Worm (Caenorhabditis elegans) whole organism, L1 larva: ENCODE data around the gene ubc-7.

Experiments used
- C04F5.9 ChIP-seq: sonication (generic microtip); optimal IDR thresholded peaks from 2 replicates; lab custom pipeline; 2016; ENCODE audit warnings: missing genetic modification characterization, missing compliant biosample characterization
- grh-1 ChIP-seq: fragments of 200-800 bp; sonication (Bioruptor generic); IDR thresholded peaks from 2 replicates; pipeline ENCODE4 v1.3.6; 2022; ENCODE audit warnings: missing genetic modification reagents, missing genetic modification characterization, missing compliant biosample characterization
- hpl-2 ChIP-seq: fragments of 150-350 bp; optimal IDR thresholded peaks from 2 replicates; lab custom pipeline; 2014; ENCODE audit warnings: missing biosample characterization, missing genetic modification reagents, missing genetic modification characterization
- lin-35 ChIP-seq, 2 experiments: fragments of 150-350 bp; optimal IDR thresholded peaks; 2 replicates each; lab custom pipeline; 2014; ENCODE audit warnings: missing biosample characterization in 2 of 2, missing genetic modification characterization in 2 of 2, missing genetic modification reagents in 2 of 2
- lin-39 ChIP-seq: fragments of 150-350 bp; optimal IDR thresholded peaks from 2 replicates; lab custom pipeline; 2014; ENCODE audit warnings: missing biosample characterization, missing genetic modification reagents, missing genetic modification characterization
- lir-3 ChIP-seq: sonication (generic microtip); optimal IDR thresholded peaks from 2 replicates; lab custom pipeline; 2016; ENCODE audit warnings: mild to moderate bottlenecking, missing genetic modification characterization, moderate library complexity, missing compliant biosample characterization; ENCODE audit not compliant: poor library complexity
- snpc-4 ChIP-seq: fragments of 150-350 bp; optimal IDR thresholded peaks from 2 replicates; lab custom pipeline; 2014; ENCODE audit warnings: missing biosample characterization, missing genetic modification characterization
- unc-62 ChIP-seq: fragments of 150-350 bp; optimal IDR thresholded peaks from 2 replicates; lab custom pipeline; 2014; ENCODE audit warnings: missing biosample characterization, missing genetic modification reagents, missing genetic modification characterization
- zag-1 ChIP-seq: fragments of 150-350 bp; optimal IDR thresholded peaks from 2 replicates; lab custom pipeline; 2014; ENCODE audit warnings: missing biosample characterization, missing genetic modification characterization

ce11 chrIII:9662266-9662959 is 31.4 kb upstream of the ubc-7 start:
- no peak for TF ChIP-seq snpc-4 (tag; lab: Kevin White, UChicago)
- no peak for TF ChIP-seq grh-1
- TF ChIP-seq unc-62, result no peak
- no peak for TF ChIP-seq hpl-2 (GFP tag; lab: Kevin White, UChicago)
- no peak for TF ChIP-seq lin-39
- no peak for TF ChIP-seq lir-3 (tag; lab: Kevin White, UChicago)
- TF ChIP-seq C04F5.9 (tag; lab: Kevin White, UChicago), result no peak
- no peak for TF ChIP-seq zag-1 (tag; lab: Kevin White, UChicago)
- no peak for TF ChIP-seq lin-35 (GFP tag; optimal IDR thresholded peaks at IDR 0.05; lab: Kevin White, UChicago)
